Worm (Caenorhabditis elegans) whole organism, early embryonic: ENCODE results near the gene D2089.3.

Source experiments
- aly-1 ChIP-seq: sonication (generic microtip); optimal IDR thresholded peaks from 2 replicates; lab custom pipeline; 2016; ENCODE audit warnings: missing genetic modification characterization, missing compliant biosample characterization
- ama-1 ChIP-seq: fragments of 150-350 bp; optimal IDR thresholded peaks from 2 replicates; lab custom pipeline; 2014
- ceh-13 ChIP-seq: fragments of 200-800 bp; sonication (Bioruptor generic); optimal IDR thresholded peaks from 2 replicates; lab custom pipeline; 2018; ENCODE audit warnings: mild to moderate bottlenecking, missing genetic modification characterization, missing compliant biosample characterization
- ets-7 ChIP-seq: sonication (generic microtip); optimal IDR thresholded peaks from 2 replicates; lab custom pipeline; 2016; ENCODE audit warnings: missing genotype, missing genetic modification characterization, missing compliant biosample characterization
- flt-1 ChIP-seq: fragments of 200-800 bp; sonication (Bioruptor generic); IDR thresholded peaks from 2 replicates; pipeline ENCODE4 v1.3.6; 2022; ENCODE audit warnings: missing genetic modification characterization, missing compliant biosample characterization
- hmbx-1 ChIP-seq: sonication (generic microtip); optimal IDR thresholded peaks from 2 replicates; lab custom pipeline; 2016; ENCODE audit warnings: mild to moderate bottlenecking, missing genetic modification characterization, missing compliant biosample characterization
- hmg-4 ChIP-seq: fragments of 200-800 bp; sonication (Bioruptor generic); optimal IDR thresholded peaks from 2 replicates; lab custom pipeline; 2018; ENCODE audit warnings: mild to moderate bottlenecking, missing genetic modification characterization, missing compliant biosample characterization
- hnd-1 ChIP-seq: sonication (generic microtip); optimal IDR thresholded peaks from 2 replicates; lab custom pipeline; 2016; ENCODE audit warnings: missing genetic modification characterization, missing compliant biosample characterization
- pes-1 ChIP-seq: fragments of 200-800 bp; sonication (Bioruptor generic); IDR thresholded peaks from 2 replicates; pipeline ENCODE4 v1.3.6; 2022; ENCODE audit warnings: missing genetic modification reagents, missing genetic modification characterization, missing compliant biosample characterization
- scrt-1 ChIP-seq: fragments of 200-800 bp; sonication (Bioruptor generic); IDR thresholded peaks from 2 replicates; pipeline ENCODE4 v1.3.6; 2022; ENCODE audit warnings: missing genetic modification characterization, missing compliant biosample characterization
- tbx-11 ChIP-seq: fragments of 200-800 bp; sonication (Bioruptor generic); IDR thresholded peaks from 2 replicates; pipeline ENCODE4 v1.3.6; 2022; ENCODE audit warnings: missing genetic modification characterization, missing compliant biosample characterization
- tra-4 ChIP-seq: sonication (generic microtip); optimal IDR thresholded peaks from 2 replicates; lab custom pipeline; 2017; ENCODE audit warnings: missing genetic modification characterization, missing compliant biosample characterization

ce11 chrII:10665031-10665430 is at the start of gene D2089.3:
- TF ChIP-seq tra-4 (tag; lab: Kevin White, UChicago) = no peak
- no peak for TF ChIP-seq hmbx-1 (tag; lab: Kevin White, UChicago)
- no peak for TF ChIP-seq ama-1 (lab: Kevin White, UChicago)
- TF ChIP-seq flt-1 (GFP tag; lab: Robert Waterston, UW) = no peak
- TF ChIP-seq pes-1 (GFP tag; lab: Robert Waterston, UW) = no peak
- no peak for TF ChIP-seq hnd-1 (tag; lab: Kevin White, UChicago)
- no peak for TF ChIP-seq hmg-4 (GFP tag; lab: Kevin White, UChicago)
- no peak for TF ChIP-seq ets-7 (tag; lab: Kevin White, UChicago)
- TF ChIP-seq tbx-11 (GFP tag; lab: Robert Waterston, UW) = no peak
- no peak for TF ChIP-seq aly-1
- no peak for TF ChIP-seq scrt-1 (GFP tag; lab: Robert Waterston, UW)
- no peak for TF ChIP-seq ceh-13
